Worm (Caenorhabditis elegans): Measurements from ENCODE around the gene cdh-3.
A peak's percentile ranks its signal among the peaks of the same experiment; 100 is the strongest.

The cdh-3 gene

ce11 chrIII:7758562-7758961, 4.3 kb upstream of the cdh-3 start, which contains the start of gene pcp-1 (continued):
- TF ChIP-seq hmg-1.1 (GFP tag; IDR thresholded peaks at IDR 0.05) (no peak), nhr-48 (tag; optimal IDR thresholded peaks at IDR 0.05) (peak; percentile 61), T26A8.4 (GFP tag; IDR thresholded peaks at IDR 0.05) (no peak), dpl-1 (GFP tag; optimal IDR thresholded peaks at IDR 0.05) (no peak), T20F7.1 (GFP tag; optimal IDR thresholded peaks at IDR 0.05) (peak; percentile 33), daf-12 (tag; optimal IDR thresholded peaks at IDR 0.05) (no peak), lin-13 (GFP tag; optimal IDR thresholded peaks at IDR 0.05) (no peak), fos-1 (tag; optimal IDR thresholded peaks at IDR 0.05) (no peak), tag-97 (GFP tag; IDR thresholded peaks at IDR 0.05) (no peak), hlh-11 (tag; optimal IDR thresholded peaks at IDR 0.05) (peak; percentile 90), arid-1 (GFP tag; conservative IDR thresholded peaks at IDR 0.05) (no peak), R02D3.7 (tag; optimal IDR thresholded peaks at IDR 0.05) (no peak), ceh-32 (tag; optimal IDR thresholded peaks at IDR 0.05; ENCODE audit: poor library complexity) (no peak), nhr-102 (tag; optimal IDR thresholded peaks at IDR 0.05) (peak; percentile 70), nhr-28 (tag; optimal IDR thresholded peaks at IDR 0.05) (peak; percentile 80), lim-7 (GFP tag; IDR thresholded peaks at IDR 0.05) (no peak), madf-9 (GFP tag; conservative IDR thresholded peaks at IDR 0.05) (no peak), daf-8 (GFP tag; IDR thresholded peaks at IDR 0.05) (no peak), ztf-11 (tag; optimal IDR thresholded peaks at IDR 0.05) (no peak), nhr-11 (tag; optimal IDR thresholded peaks at IDR 0.05) (no peak), mxl-3 (GFP tag; optimal IDR thresholded peaks at IDR 0.05) (peak; percentile 26), nhr-237 (tag; optimal IDR thresholded peaks at IDR 0.05) (no peak), set-16 (GFP tag; IDR thresholded peaks at IDR 0.05) (no peak), unc-39 (tag; optimal IDR thresholded peaks at IDR 0.05) (no peak), fkh-10 (GFP tag; optimal IDR thresholded peaks at IDR 0.05) (no peak), ama-1 (optimal IDR thresholded peaks at IDR 0.05) (no peak), saeg-2 (GFP tag; IDR thresholded peaks at IDR 0.05) (no peak), F49E8.2 (tag; optimal IDR thresholded peaks at IDR 0.05; ENCODE audit: borderline replicate concordance) (no peak), lin-39 (tag; optimal IDR thresholded peaks at IDR 0.05) (no peak), daf-16 (GFP tag; optimal IDR thresholded peaks at IDR 0.05) (peak in 1 of 2 experiments; percentile 74), daf-16 (tag; optimal IDR thresholded peaks at IDR 0.05) (peak; percentile 97), ZK546.5 (tag; optimal IDR thresholded peaks at IDR 0.05) (no peak), F37D6.2 (tag; optimal IDR thresholded peaks at IDR 0.05) (no peak), nhr-111 (GFP tag; optimal IDR thresholded peaks at IDR 0.05) (no peak), tra-1 (GFP tag; IDR thresholded peaks at IDR 0.05) (peak; percentile 85), zip-2 (tag; optimal IDR thresholded peaks at IDR 0.05) (no peak), pha-4 (GFP tag; IDR thresholded peaks at IDR 0.05) (no peak), pha-4 (tag; optimal IDR thresholded peaks at IDR 0.05) (no peak), aly-2 (tag; optimal IDR thresholded peaks at IDR 0.05) (no peak), unc-62 (GFP tag; optimal IDR thresholded peaks at IDR 0.05 in 1 of 2) (no peak), unc-62 (tag; optimal IDR thresholded peaks at IDR 0.05) (no peak), lin-15B (tag; optimal IDR thresholded peaks at IDR 0.05) (no peak), nhr-10 (tag; optimal IDR thresholded peaks at IDR 0.05) (no peak), F26F4.8 (GFP tag; conservative IDR thresholded peaks at IDR 0.05) (no peak), pqm-1 (tag; optimal IDR thresholded peaks at IDR 0.05) (peak; percentile 99), php-3 (GFP tag; IDR thresholded peaks at IDR 0.05) (peak; percentile 98), F44E2.7 (GFP tag; IDR thresholded peaks at IDR 0.05) (no peak), Y75B8A.6 (GFP tag; IDR thresholded peaks at IDR 0.05) (no peak), mdt-29 (GFP tag; IDR thresholded peaks at IDR 0.05) (no peak), nhr-41 (GFP tag; IDR thresholded peaks at IDR 0.05) (0 out of 2 replicates have a peak, but pooled peaks have one; percentile 30), Y105C5A.15 (GFP tag; IDR thresholded peaks at IDR 0.05) (no peak), madf-5 (GFP tag; IDR thresholded peaks at IDR 0.05) (no peak), vab-7 (GFP tag; IDR thresholded peaks at IDR 0.05) (no peak), spr-3 (GFP tag; optimal IDR thresholded peaks at IDR 0.05) (no peak)
